Worm (Caenorhabditis elegans): Measurements from ENCODE around the gene bcmo-2.

bcmo-2 gene

DNA sequence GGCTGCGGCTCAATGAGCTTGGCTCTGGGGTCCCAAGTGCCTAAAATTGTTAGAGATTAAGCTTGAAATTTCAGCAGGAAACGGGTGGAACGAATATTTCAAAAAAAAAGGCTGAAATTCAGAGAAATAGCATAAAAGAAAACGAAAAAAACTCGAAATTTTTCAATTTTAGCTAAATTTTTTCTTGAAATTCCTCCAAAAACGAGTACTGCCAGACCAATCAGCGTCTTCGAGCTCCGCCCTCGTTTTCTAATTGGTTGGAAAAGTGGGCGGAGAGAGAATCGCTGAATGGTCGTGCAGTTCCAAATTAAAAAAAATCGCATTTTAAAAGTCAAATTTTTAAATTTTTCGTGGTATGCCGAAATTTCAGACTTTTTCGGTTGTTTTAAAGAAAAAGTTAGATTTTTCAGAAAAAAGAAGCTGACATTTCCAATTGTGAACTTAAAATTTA lies 17.3 kb upstream of the bcmo-2 start, which contains the start of gene plpp-1.1:
TSS of gene plpp-1.1 (minus strand) at position 51 of the 451 bp plus-strand sequence.
- TF ChIP-seq egl-27 (tag; optimal IDR thresholded peaks at IDR 0.05) = no peak
- no peak for TF ChIP-seq ceh-82 (tag; optimal IDR thresholded peaks at IDR 0.05)
- no peak for TF ChIP-seq ztf-4 (tag; optimal IDR thresholded peaks at IDR 0.05)
- TF ChIP-seq lsy-2 (tag; optimal IDR thresholded peaks at IDR 0.05) = no peak
- TF ChIP-seq snpc-4 (tag; optimal IDR thresholded peaks at IDR 0.05) = no peak
- no peak for TF ChIP-seq lin-11 (tag; optimal IDR thresholded peaks at IDR 0.05)
- TF ChIP-seq F13H6.1 (tag; optimal IDR thresholded peaks at IDR 0.05) = no peak
- TF ChIP-seq mab-5 (tag; optimal IDR thresholded peaks at IDR 0.05) = no peak
- no peak for TF ChIP-seq fos-1 (tag; optimal IDR thresholded peaks at IDR 0.05)
- no peak for TF ChIP-seq mbf-1 (tag; optimal IDR thresholded peaks at IDR 0.05)
- TF ChIP-seq alr-1 (tag; optimal IDR thresholded peaks at IDR 0.05) = no peak
- no peak for TF ChIP-seq lin-39 (tag; optimal IDR thresholded peaks at IDR 0.05)
- TF ChIP-seq nhr-6 (tag; optimal IDR thresholded peaks at IDR 0.05) = no peak
- TF ChIP-seq mdl-1 (tag; optimal IDR thresholded peaks at IDR 0.05) = no peak

DNA sequence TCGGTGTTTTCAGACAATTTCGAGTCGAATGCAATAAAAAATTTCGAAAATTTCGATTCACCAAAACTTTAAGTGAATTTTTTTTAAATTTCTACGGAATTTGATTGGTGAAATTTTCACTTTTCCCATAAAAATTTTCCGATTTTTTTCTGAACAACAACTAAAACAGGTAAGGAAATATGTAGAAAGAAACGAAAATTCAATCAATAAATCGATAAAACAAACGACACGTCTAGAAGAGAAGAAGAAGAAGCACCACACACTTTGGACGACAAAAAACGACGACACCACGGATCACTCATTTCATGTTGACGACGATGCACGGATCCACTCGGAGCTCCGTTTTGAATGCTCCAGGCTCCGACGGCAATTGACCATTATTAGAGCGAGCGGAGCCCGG lies 12.1 kb upstream of the bcmo-2 start:
- no peak for TF ChIP-seq mdl-1 (tag; optimal IDR thresholded peaks at IDR 0.05)
- no peak for TF ChIP-seq elt-1 (tag; optimal IDR thresholded peaks at IDR 0.05)
- TF ChIP-seq elt-3 (tag; optimal IDR thresholded peaks at IDR 0.05) = no peak
- TF ChIP-seq nhr-129 (tag; optimal IDR thresholded peaks at IDR 0.05) = no peak
- TF ChIP-seq C34F6.9 (tag; optimal IDR thresholded peaks at IDR 0.05) = no peak
- TF ChIP-seq lsy-2 (tag; optimal IDR thresholded peaks at IDR 0.05) = no peak
- no peak for TF ChIP-seq nhr-77 (tag; optimal IDR thresholded peaks at IDR 0.05)
- TF ChIP-seq ztf-11 (tag; optimal IDR thresholded peaks at IDR 0.05) = no peak
- no peak for TF ChIP-seq peb-1 (tag; optimal IDR thresholded peaks at IDR 0.05)
- no peak for TF ChIP-seq unc-55 (GFP tag; optimal IDR thresholded peaks at IDR 0.05)
- no peak for TF ChIP-seq F13H6.1 (tag; optimal IDR thresholded peaks at IDR 0.05)
- no peak for TF ChIP-seq egl-27 (tag; optimal IDR thresholded peaks at IDR 0.05)
- TF ChIP-seq ama-1 (optimal IDR thresholded peaks at IDR 0.05) = no peak
- no peak for TF ChIP-seq unc-62 (GFP tag; optimal IDR thresholded peaks at IDR 0.05)
- TF ChIP-seq ZK546.5 (tag; optimal IDR thresholded peaks at IDR 0.05) = no peak
- no peak for TF ChIP-seq snpc-4 (tag; optimal IDR thresholded peaks at IDR 0.05)
- no peak for TF ChIP-seq ztf-1 (GFP tag; conservative IDR thresholded peaks at IDR 0.05)

DNA sequence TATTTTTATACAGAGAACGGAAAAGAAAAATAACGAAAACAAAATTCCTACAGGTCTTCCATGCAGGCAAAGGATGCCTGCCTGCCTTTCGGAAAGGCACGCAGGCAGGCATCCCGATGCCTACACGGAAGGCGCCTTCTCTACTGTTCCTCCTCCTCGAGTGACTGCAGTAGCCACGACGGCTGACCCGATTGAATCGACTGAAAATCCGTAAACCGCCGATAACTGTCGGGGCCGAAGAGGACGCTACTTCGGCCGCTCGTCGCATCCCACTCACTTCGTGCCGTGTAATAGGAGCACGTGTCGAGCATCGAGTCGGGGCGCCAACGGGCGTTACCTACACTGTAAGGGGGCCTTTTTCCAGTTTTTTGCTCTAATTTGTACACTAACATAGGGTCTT lies 10.0 kb upstream of the bcmo-2 start:
- TF ChIP-seq unc-62 (GFP tag; optimal IDR thresholded peaks at IDR 0.05) (no peak), nhr-6 (tag; optimal IDR thresholded peaks at IDR 0.05) (no peak), blmp-1 (tag; optimal IDR thresholded peaks at IDR 0.05; ENCODE audit: insufficient read depth) (no peak), alr-1 (tag; optimal IDR thresholded peaks at IDR 0.05) (no peak)

DNA sequence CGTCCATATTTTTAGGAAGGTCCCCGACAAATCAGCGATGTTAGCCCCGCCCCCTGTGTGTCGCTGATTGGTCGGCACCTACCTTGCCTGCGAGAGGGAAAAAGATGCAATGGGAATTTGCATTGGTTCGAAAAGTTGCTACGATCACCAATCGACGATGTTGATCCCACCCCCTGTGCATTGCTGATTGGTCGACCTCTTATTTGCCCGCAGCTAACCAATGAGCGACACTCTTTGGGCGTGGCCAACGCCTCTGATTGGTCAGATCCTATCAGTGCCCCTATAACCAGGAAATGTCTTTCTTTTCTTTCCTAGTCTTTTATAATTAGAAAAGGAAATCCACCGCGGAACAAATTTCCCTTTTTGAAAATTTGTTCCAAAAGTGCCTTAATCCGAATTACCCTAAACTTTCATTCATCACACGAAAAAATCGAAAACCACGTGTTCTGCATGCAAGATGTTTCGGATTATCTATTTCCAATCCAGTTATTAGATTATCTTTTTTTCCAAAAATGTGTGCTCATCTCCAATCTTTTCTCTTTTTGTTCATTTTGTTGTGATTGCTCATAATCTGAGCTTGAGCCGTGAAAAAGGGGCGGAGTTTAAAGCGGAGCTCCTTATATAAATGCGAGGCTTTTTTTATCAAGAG lies 7.5 kb upstream of the bcmo-2 start:
- TF ChIP-seq C34F6.9 (tag; optimal IDR thresholded peaks at IDR 0.05) = no peak
- TF ChIP-seq sma-3 (GFP tag; optimal IDR thresholded peaks at IDR 0.05) = no peak
- no peak for TF ChIP-seq nhr-129 (tag; optimal IDR thresholded peaks at IDR 0.05)
- TF ChIP-seq mab-5 (tag; optimal IDR thresholded peaks at IDR 0.05) = no peak
- TF ChIP-seq gmeb-1 (tag; optimal IDR thresholded peaks at IDR 0.05) = no peak
- TF ChIP-seq lin-13 (GFP tag; optimal IDR thresholded peaks at IDR 0.05) = no peak
- no peak for TF ChIP-seq unc-62 (GFP tag; optimal IDR thresholded peaks at IDR 0.05)
- no peak for TF ChIP-seq lin-39 (tag; optimal IDR thresholded peaks at IDR 0.05)
- no peak for TF ChIP-seq nhr-11 (tag; optimal IDR thresholded peaks at IDR 0.05)
- no peak for TF ChIP-seq crh-2 (tag; optimal IDR thresholded peaks at IDR 0.05)
- no peak for TF ChIP-seq nhr-237 (tag; optimal IDR thresholded peaks at IDR 0.05)
- no peak for TF ChIP-seq aly-2 (tag; optimal IDR thresholded peaks at IDR 0.05)
- TF ChIP-seq lin-11 (tag; optimal IDR thresholded peaks at IDR 0.05) = no peak
- TF ChIP-seq ceh-82 (tag; optimal IDR thresholded peaks at IDR 0.05) = no peak

DNA sequence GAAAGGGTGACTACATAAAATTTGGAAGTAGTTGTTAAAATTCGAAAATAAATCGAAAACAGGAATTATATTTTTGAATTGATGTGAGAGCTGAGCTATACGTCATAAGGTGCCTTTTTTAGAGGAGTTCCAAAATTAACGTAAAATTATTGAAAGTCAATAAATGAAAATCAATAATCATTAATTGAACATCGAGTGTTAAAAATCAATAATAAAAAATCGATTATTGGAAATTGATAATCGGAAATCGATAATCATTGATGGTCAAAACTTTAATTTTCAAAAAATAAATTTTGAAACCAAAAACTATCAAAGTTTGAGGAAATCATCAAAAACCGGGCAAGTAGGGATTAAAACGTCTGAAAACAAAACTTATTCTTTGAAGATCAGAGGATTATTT lies 3.0 kb upstream of the bcmo-2 start:
- TF ChIP-seq nhr-77 (tag; optimal IDR thresholded peaks at IDR 0.05) (no peak), aly-2 (tag; optimal IDR thresholded peaks at IDR 0.05) (no peak), nhr-237 (tag; optimal IDR thresholded peaks at IDR 0.05) (no peak), mdl-1 (tag; optimal IDR thresholded peaks at IDR 0.05) (no peak), crh-2 (tag; optimal IDR thresholded peaks at IDR 0.05) (no peak), ztf-4 (tag; optimal IDR thresholded peaks at IDR 0.05) (no peak), skn-1 (tag; optimal IDR thresholded peaks at IDR 0.05) (no peak), mab-5 (tag; optimal IDR thresholded peaks at IDR 0.05) (no peak), nhr-10 (tag; optimal IDR thresholded peaks at IDR 0.05) (no peak), ztf-11 (tag; optimal IDR thresholded peaks at IDR 0.05) (no peak), nhr-6 (tag; optimal IDR thresholded peaks at IDR 0.05) (no peak), nhr-129 (tag; optimal IDR thresholded peaks at IDR 0.05) (no peak), sma-9 (GFP tag; optimal IDR thresholded peaks at IDR 0.05) (no peak), sma-9 (tag; optimal IDR thresholded peaks at IDR 0.05) (no peak)
